Fruit fly (Drosophila melanogaster) whole organism, embryonic: ENCODE measurements around the gene CG4291.

Source experiments
- ATbp ChIP-seq: fragments of 200-800 bp; sonication (Bioruptor generic); optimal IDR thresholded peaks from 2 replicates; lab custom pipeline; 2017; ENCODE audit warnings: missing biosample characterization, mild to moderate bottlenecking, missing genetic modification characterization, missing genetic modification reagents
- Abd-B ChIP-seq: fragments of 200-800 bp; sonication (Bioruptor generic); optimal IDR thresholded peaks from 2 replicates; lab custom pipeline; 2018; ENCODE audit warnings: missing biosample characterization, mild to moderate bottlenecking, missing genetic modification characterization, moderate library complexity
- Asciz ChIP-seq: fragments of 200-800 bp; sonication (Bioruptor generic); optimal IDR thresholded peaks from 2 replicates; lab custom pipeline; 2017; ENCODE audit warnings: missing biosample characterization, mild to moderate bottlenecking, missing genetic modification characterization, missing genetic modification reagents
- Bgb ChIP-seq: fragments of 200-800 bp; sonication (Bioruptor generic); IDR thresholded peaks from 2 replicates; pipeline ENCODE4 v1.3.6; 2022; ENCODE audit warnings: missing biosample characterization, missing genetic modification characterization; ENCODE audit not compliant: partially characterized antibody
- CG10654 ChIP-seq: fragments of 200-800 bp; sonication (Bioruptor generic); optimal IDR thresholded peaks from 2 replicates; lab custom pipeline; 2016; ENCODE audit warnings: missing biosample characterization, missing genetic modification characterization
- CG11085 ChIP-seq: fragments of 200-800 bp; sonication (Bioruptor generic); IDR thresholded peaks from 2 replicates; pipeline ENCODE4 v1.3.6; 2022; ENCODE audit warnings: missing biosample characterization, missing genetic modification characterization
- CG11696 ChIP-seq: fragments of 200-800 bp; sonication (Bioruptor generic); IDR thresholded peaks from 2 replicates; pipeline ENCODE4 v1.3.6; 2022; ENCODE audit warnings: missing biosample characterization, missing genetic modification characterization
- CG1603 ChIP-seq: fragments of 200-800 bp; sonication (Bioruptor generic); optimal IDR thresholded peaks from 2 replicates; lab custom pipeline; 2019; ENCODE audit warnings: missing biosample characterization, mild to moderate bottlenecking, missing genetic modification characterization, moderate library complexity
- CG17612 ChIP-seq: fragments of 200-800 bp; sonication (Bioruptor generic); IDR thresholded peaks from 2 replicates; pipeline ENCODE4 v1.3.6; 2022; ENCODE audit warnings: missing biosample characterization, missing genetic modification characterization
- CG17912 ChIP-seq: fragments of 200-800 bp; sonication (Bioruptor generic); optimal IDR thresholded peaks from 2 replicates; lab custom pipeline; 2018; ENCODE audit warnings: missing biosample characterization, mild to moderate bottlenecking, missing genetic modification characterization
- CG1792 ChIP-seq: fragments of 200-800 bp; sonication (Bioruptor generic); optimal IDR thresholded peaks from 2 replicates; lab custom pipeline; 2016; ENCODE audit warnings: missing biosample characterization, missing genetic modification characterization
- CG2202 ChIP-seq: fragments of 200-800 bp; sonication (Bioruptor generic); optimal IDR thresholded peaks from 2 replicates; lab custom pipeline; 2018; ENCODE audit warnings: missing biosample characterization, mild to moderate bottlenecking, missing genetic modification characterization
- CG3838 ChIP-seq: fragments of 200-800 bp; sonication (Bioruptor generic); optimal IDR thresholded peaks from 3 replicates; lab custom pipeline; 2016; ENCODE audit warnings: missing biosample characterization, missing genetic modification characterization
- CG4404 ChIP-seq: fragments of 200-800 bp; sonication (Bioruptor generic); IDR thresholded peaks from 2 replicates; pipeline ENCODE4 v1.3.6; 2022; ENCODE audit warnings: missing biosample characterization, missing genetic modification characterization
- CG4424 ChIP-seq: fragments of 200-800 bp; sonication (Bioruptor generic); optimal IDR thresholded peaks from 3 replicates; lab custom pipeline; 2016; ENCODE audit warnings: missing biosample characterization, missing genetic modification characterization
- CG6254 ChIP-seq: fragments of 200-800 bp; sonication (Bioruptor generic); optimal IDR thresholded peaks from 3 replicates; lab custom pipeline; 2017; ENCODE audit warnings: mild to moderate bottlenecking, missing biosample characterization, missing genetic modification reagents, missing genetic modification characterization
- CG6854 ChIP-seq: fragments of 200-800 bp; sonication (Bioruptor generic); optimal IDR thresholded peaks from 3 replicates; lab custom pipeline; 2017; ENCODE audit warnings: missing biosample characterization, mild to moderate bottlenecking, missing genetic modification characterization
- CG7271 ChIP-seq: fragments of 200-800 bp; sonication (Bioruptor generic); optimal IDR thresholded peaks from 2 replicates; lab custom pipeline; 2018; ENCODE audit warnings: missing biosample characterization, mild to moderate bottlenecking, missing genetic modification characterization, moderate library complexity
- CG7839 ChIP-seq: fragments of 200-800 bp; sonication (Bioruptor generic); optimal IDR thresholded peaks from 3 replicates; lab custom pipeline; 2018; ENCODE audit warnings: missing biosample characterization, mild to moderate bottlenecking, missing genetic modification characterization, moderate library complexity
- CG7987 ChIP-seq: fragments of 200-800 bp; sonication (Bioruptor generic); optimal IDR thresholded peaks from 2 replicates; lab custom pipeline; 2018; ENCODE audit warnings: missing biosample characterization, mild to moderate bottlenecking, missing genetic modification characterization, moderate library complexity
- CG8765 ChIP-seq: fragments of 200-800 bp; sonication (Bioruptor generic); IDR thresholded peaks from 2 replicates; pipeline ENCODE4 v1.3.6; 2022; ENCODE audit warnings: missing biosample characterization, missing genetic modification characterization
- Deaf1 ChIP-seq: fragments of 200-800 bp; optimal IDR thresholded peaks from 3 replicates; lab custom pipeline; 2019; ENCODE audit warnings: missing biosample characterization, mild to moderate bottlenecking, missing genetic modification characterization, moderate library complexity
- Dref ChIP-seq: fragments of 200-800 bp; sonication (Bioruptor generic); IDR thresholded peaks from 2 replicates; pipeline ENCODE4 v1.3.6; 2022; ENCODE audit warnings: missing biosample characterization, missing genetic modification characterization
- Lhr ChIP-seq: fragments of 200-800 bp; sonication (Bioruptor generic); optimal IDR thresholded peaks from 3 replicates; lab custom pipeline; 2017; ENCODE audit warnings: mild to moderate bottlenecking, missing biosample characterization, missing genetic modification reagents, missing genetic modification characterization
- Meics ChIP-seq: fragments of 200-800 bp; sonication (Bioruptor generic); optimal IDR thresholded peaks from 2 replicates; lab custom pipeline; 2017; ENCODE audit warnings: missing biosample characterization, mild to moderate bottlenecking, missing genetic modification characterization
- NfI ChIP-seq: fragments of 200-800 bp; sonication (Bioruptor generic); optimal IDR thresholded peaks from 3 replicates; lab custom pipeline; 2018; ENCODE audit warnings: missing biosample characterization, mild to moderate bottlenecking, missing genetic modification characterization, moderate library complexity
- Tbp ChIP-seq: fragments of >200 bp; optimal IDR thresholded peaks from 2 replicates; lab custom pipeline; 2018; ENCODE audit warnings: missing biosample characterization, missing genetic modification characterization
- Xbp1 ChIP-seq: fragments of 200-800 bp; sonication (Bioruptor generic); optimal IDR thresholded peaks from 3 replicates; lab custom pipeline; 2016; ENCODE audit warnings: missing biosample characterization, mild to moderate bottlenecking, missing genetic modification characterization
- YL-1 ChIP-seq: fragments of 200-800 bp; sonication (Bioruptor generic); optimal IDR thresholded peaks from 3 replicates; lab custom pipeline; 2017; ENCODE audit warnings: missing biosample characterization, mild to moderate bottlenecking, missing genetic modification characterization
- ase ChIP-seq: fragments of 200-800 bp; sonication (Bioruptor generic); IDR thresholded peaks from 3 replicates; pipeline ENCODE4 v1.3.6; 2022; ENCODE audit warnings: missing biosample characterization, missing genetic modification characterization
- bcd ChIP-seq: fragments of 200-800 bp; sonication (Bioruptor generic); optimal IDR thresholded peaks from 2 replicates; lab custom pipeline; 2017; ENCODE audit warnings: missing biosample characterization, mild to moderate bottlenecking, missing genetic modification characterization
- bigmax ChIP-seq: fragments of 200-800 bp; sonication (Bioruptor generic); optimal IDR thresholded peaks from 2 replicates; lab custom pipeline; 2018; ENCODE audit warnings: missing biosample characterization, mild to moderate bottlenecking, missing genetic modification characterization
- br ChIP-seq: fragments of >200 bp; optimal IDR thresholded peaks from 2 replicates; lab custom pipeline; 2017
- chn ChIP-seq: fragments of 200-800 bp; sonication (Bioruptor generic); optimal IDR thresholded peaks from 2 replicates; lab custom pipeline; 2016; ENCODE audit warnings: missing biosample characterization, missing genetic modification characterization
- dimm ChIP-seq: fragments of 200-800 bp; sonication (Bioruptor generic); IDR thresholded peaks from 2 replicates; pipeline ENCODE4 v1.3.6; 2022; ENCODE audit warnings: missing biosample characterization, missing genetic modification characterization
- fd102C ChIP-seq: fragments of 200-800 bp; sonication (Bioruptor generic); optimal IDR thresholded peaks from 2 replicates; lab custom pipeline; 2018; ENCODE audit warnings: missing biosample characterization, mild to moderate bottlenecking, missing genetic modification characterization, moderate library complexity
- ftz-f1 ChIP-seq: fragments of 200-800 bp; sonication (Bioruptor generic); optimal IDR thresholded peaks from 2 replicates; lab custom pipeline; 2016; ENCODE audit warnings: missing biosample characterization, missing genetic modification characterization
- gro ChIP-seq: fragments of 200-800 bp; sonication (Bioruptor generic); optimal IDR thresholded peaks from 2 replicates; lab custom pipeline; 2016; ENCODE audit warnings: missing biosample characterization, missing genetic modification characterization
- jumu ChIP-seq: fragments of 200-800 bp; sonication (Bioruptor generic); optimal IDR thresholded peaks from 3 replicates; lab custom pipeline; 2016; ENCODE audit warnings: missing biosample characterization, missing genetic modification characterization
- lola ChIP-seq, 3 experiments: fragments of >200 bp in 2 of 3; fragments of 200-800 bp in 1 of 3; sonication (Bioruptor generic) in 1 of 3; optimal IDR thresholded peaks; 2 replicates each; lab custom pipeline; 2017 to 2019; ENCODE audit warnings: missing biosample characterization in 3 of 3, missing genetic modification characterization in 3 of 3, mild to moderate bottlenecking in 1 of 3, moderate library complexity in 1 of 3
- oc ChIP-seq: fragments of 200-800 bp; sonication (Bioruptor generic); optimal IDR thresholded peaks from 2 replicates; lab custom pipeline; 2018; ENCODE audit warnings: missing biosample characterization, mild to moderate bottlenecking, missing genetic modification characterization, moderate library complexity
- peb ChIP-seq: fragments of 200-800 bp; sonication (Bioruptor generic); IDR thresholded peaks from 2 replicates; pipeline ENCODE4 v1.3.6; 2022; ENCODE audit warnings: missing biosample characterization, missing genetic modification characterization
- pfk ChIP-seq: fragments of 200-800 bp; sonication (Bioruptor generic); optimal IDR thresholded peaks from 2 replicates; lab custom pipeline; 2018; ENCODE audit warnings: missing biosample characterization, mild to moderate bottlenecking, missing genetic modification characterization, moderate library complexity
- pros ChIP-seq: fragments of 200-800 bp; sonication (Bioruptor generic); optimal IDR thresholded peaks from 3 replicates; lab custom pipeline; 2019; ENCODE audit warnings: missing biosample characterization, mild to moderate bottlenecking, missing genetic modification characterization, moderate library complexity
- pzg ChIP-seq: fragments of 200-800 bp; sonication (Bioruptor generic); optimal IDR thresholded peaks from 3 replicates; lab custom pipeline; 2018; ENCODE audit warnings: missing biosample characterization, mild to moderate bottlenecking, missing genetic modification characterization, moderate library complexity
- seq ChIP-seq: fragments of 200-800 bp; sonication (Bioruptor generic); IDR thresholded peaks from 2 replicates; pipeline ENCODE4 v1.3.6; 2022; ENCODE audit warnings: missing biosample characterization, missing genetic modification characterization
- sim ChIP-seq: fragments of 200-800 bp; sonication (Bioruptor generic); IDR thresholded peaks from 2 replicates; pipeline ENCODE4 v1.3.6; 2022; ENCODE audit warnings: missing biosample characterization, missing genetic modification characterization
- slou ChIP-seq: fragments of 200-800 bp; sonication (Bioruptor generic); optimal IDR thresholded peaks from 3 replicates; lab custom pipeline; 2016; ENCODE audit warnings: missing biosample characterization, missing genetic modification characterization
- usp ChIP-seq: fragments of >200 bp; optimal IDR thresholded peaks from 2 replicates; lab custom pipeline; 2017; ENCODE audit warnings: missing biosample characterization, missing genetic modification characterization
- yki ChIP-seq: fragments of >200 bp; optimal IDR thresholded peaks from 3 replicates; lab custom pipeline; 2018
- zen ChIP-seq: fragments of 200-800 bp; sonication (Bioruptor generic); optimal IDR thresholded peaks from 3 replicates; lab custom pipeline; 2018; ENCODE audit warnings: missing biosample characterization, mild to moderate bottlenecking, missing genetic modification characterization, moderate library complexity

CG4291 gene

dm6 chr2L:855052-855547 lies 2.6 kb upstream of the CG4291 start, which contains the start of gene CG13949 (continued):
- TF ChIP-seq CG8765 (GFP tag; lab: Robert Waterston, UW) (peak; percentile 49; the same call in 1 of the 2 replicates), pzg (GFP tag; lab: Kevin White, UChicago) (peak; percentile 55), Lhr (GFP tag; lab: Kevin White, UChicago) (peak; percentile 98), Abd-B (GFP tag; lab: Kevin White, UChicago) (peak; percentile 21), CG11696 (GFP tag; lab: Robert Waterston, UW) (0 out of 2 replicates have a peak, but pooled peaks have one; percentile 57), ase (GFP tag; lab: Robert Waterston, UW) (peak; percentile 71; the same call in 2 of the 3 replicates), bigmax (no peak), br (lab: Kevin White, UChicago) (no peak), CG1792 (GFP tag; lab: Kevin White, UChicago) (peak; percentile 47), CG7271 (tag; lab: Kevin White, UChicago) (no peak), CG4404 (GFP tag; lab: Robert Waterston, UW) (0 out of 2 replicates have a peak, but pooled peaks have one; percentile 24), usp (GFP tag; lab: Kevin White, UChicago) (no peak), ftz-f1 (GFP tag; lab: Kevin White, UChicago) (no peak), oc (peak; percentile 60), CG17612 (no peak), ATbp (GFP tag; lab: Kevin White, UChicago) (peak; percentile 37), CG17912 (no peak), CG7839 (tag; lab: Kevin White, UChicago) (peak; percentile 73), CG1603 (peak; percentile 73), sim (GFP tag; lab: Robert Waterston, UW) (no peak), lola (GFP tag; optimal IDR thresholded peaks at IDR 0.05; lab: Kevin White, UChicago) (peak in 1 of 3 experiments; percentile 35), pfk (GFP tag; lab: Kevin White, UChicago) (no peak), seq (GFP tag; lab: Robert Waterston, UW) (peak; percentile 47; the same call in 1 of the 2 replicates), gro (GFP tag; lab: Kevin White, UChicago) (peak; percentile 79), CG4424 (peak; percentile 44), dimm (GFP tag; lab: Robert Waterston, UW) (no peak), Tbp (no peak), Meics (peak; percentile 54), CG11085 (GFP tag; lab: Robert Waterston, UW) (peak; percentile 63), chn (GFP tag; lab: Kevin White, UChicago) (peak; percentile 48), Dref (GFP tag; lab: Robert Waterston, UW) (peak; percentile 39; the same call in 1 of the 2 replicates), Asciz (GFP tag; lab: Kevin White, UChicago) (peak; percentile 32), slou (peak; percentile 25), pros (no peak), Deaf1 (tag; lab: Kevin White, UChicago) (peak; percentile 33), NfI (peak; percentile 62), YL-1 (GFP tag; lab: Kevin White, UChicago) (no peak), CG6254 (GFP tag; lab: Kevin White, UChicago) (no peak), jumu (GFP tag; lab: Kevin White, UChicago) (peak; percentile 28), fd102C (GFP tag; lab: Kevin White, UChicago) (no peak), peb (GFP tag; lab: Robert Waterston, UW) (peak; percentile 32; the same call in 1 of the 2 replicates), yki (no peak), zen (tag; lab: Kevin White, UChicago) (peak; percentile 24), Bgb (GFP tag; lab: Robert Waterston, UW) (peak; percentile 65; the same call in 1 of the 2 replicates), Xbp1 (GFP tag; lab: Kevin White, UChicago) (peak; percentile 65), CG7987 (GFP tag; lab: Kevin White, UChicago) (no peak), CG3838 (GFP tag; lab: Kevin White, UChicago) (no peak), CG6854 (GFP tag; lab: Kevin White, UChicago) (peak; percentile 21), CG2202 (tag; lab: Kevin White, UChicago) (peak; percentile 11), CG10654 (peak; percentile 26), bcd (peak; percentile 45)
